Worm (Caenorhabditis elegans) whole organism, young adult: ENCODE data around the gene ect-2.

Experiments
- B0261.1 ChIP-seq: sonication (generic microtip); optimal IDR thresholded peaks from 2 replicates; lab custom pipeline; 2016; ENCODE audit warnings: mild to moderate bottlenecking, missing genetic modification characterization, moderate library complexity, missing compliant biosample characterization
- F37B4.10 ChIP-seq: fragments of 200-800 bp; sonication (Bioruptor generic); IDR thresholded peaks from 2 replicates; pipeline ENCODE4 v1.3.6; 2022; ENCODE audit warnings: missing genetic modification characterization, missing compliant biosample characterization
- F55B11.4 ChIP-seq: sonication (generic microtip); optimal IDR thresholded peaks from 2 replicates; lab custom pipeline; 2016; ENCODE audit warnings: missing compliant biosample characterization, missing genetic modification characterization, borderline replicate concordance; ENCODE audit not compliant: insufficient read depth
- F57A8.1 ChIP-seq: fragments of 200-800 bp; sonication (Bioruptor generic); optimal IDR thresholded peaks from 2 replicates; lab custom pipeline; 2018; ENCODE audit warnings: mild to moderate bottlenecking, missing genetic modification characterization, moderate library complexity, missing compliant biosample characterization
- K11D2.4 ChIP-seq: fragments of 200-800 bp; sonication (Bioruptor generic); IDR thresholded peaks from 2 replicates; pipeline ENCODE4 v1.3.6; 2022; ENCODE audit warnings: missing genetic modification reagents, missing genetic modification characterization, missing compliant biosample characterization
- T07F8.4 ChIP-seq: sonication (generic microtip); optimal IDR thresholded peaks from 2 replicates; lab custom pipeline; 2016; ENCODE audit warnings: mild to moderate bottlenecking, missing genetic modification characterization, moderate library complexity, missing compliant biosample characterization
- Y79H2A.3 ChIP-seq: fragments of 200-800 bp; sonication (Bioruptor generic); conservative IDR thresholded peaks from 2 replicates; pipeline ENCODE4 v1.3.6; 2022; ENCODE audit warnings: missing genetic modification reagents, missing genetic modification characterization, missing compliant biosample characterization
- Y95B8A.8 ChIP-seq: fragments of 200-800 bp; sonication (Bioruptor generic); IDR thresholded peaks from 2 replicates; pipeline ENCODE4 v1.3.6; 2022; ENCODE audit warnings: missing genetic modification reagents, missing genetic modification characterization, missing compliant biosample characterization
- ama-1 ChIP-seq, 3 experiments: fragments of 150-350 bp in 1 of 3; sonication (generic microtip) in 2 of 3; optimal IDR thresholded peaks; 2 replicates each; lab custom pipeline; 2014 to 2018; ENCODE audit warnings: missing biosample characterization in 2 of 3, missing genetic modification characterization in 2 of 3, missing genetic modification reagents in 2 of 3
- aptf-3 ChIP-seq: fragments of 200-800 bp; sonication (Bioruptor generic); IDR thresholded peaks from 2 replicates; pipeline ENCODE4 v1.3.6; 2022; ENCODE audit warnings: missing genetic modification characterization, missing compliant biosample characterization
- attf-3 ChIP-seq: fragments of 200-800 bp; sonication (Bioruptor generic); conservative IDR thresholded peaks from 2 replicates; pipeline ENCODE4 v1.3.6; 2022; ENCODE audit warnings: missing genetic modification reagents, missing genetic modification characterization, missing compliant biosample characterization
- attf-5 ChIP-seq: fragments of 200-800 bp; sonication (Bioruptor generic); optimal IDR thresholded peaks from 2 replicates; lab custom pipeline; 2018; ENCODE audit warnings: mild to moderate bottlenecking, missing genetic modification characterization, missing compliant biosample characterization
- ceh-100 ChIP-seq: fragments of 200-800 bp; sonication (Bioruptor generic); IDR thresholded peaks from 2 replicates; pipeline ENCODE4 v1.3.6; 2022; ENCODE audit warnings: missing genetic modification reagents, missing genetic modification characterization, missing compliant biosample characterization
- ceh-40 ChIP-seq: fragments of 200-800 bp; sonication (Bioruptor generic); IDR thresholded peaks from 2 replicates; pipeline ENCODE4 v1.3.6; 2022; ENCODE audit warnings: missing genetic modification characterization, missing compliant biosample characterization
- die-1 ChIP-seq: sonication (generic microtip); optimal IDR thresholded peaks from 2 replicates; lab custom pipeline; 2016; ENCODE audit warnings: missing genotype, mild to moderate bottlenecking, missing genetic modification characterization, missing compliant biosample characterization
- dpl-1 ChIP-seq: fragments of 150-350 bp; optimal IDR thresholded peaks from 2 replicates; lab custom pipeline; 2014; ENCODE audit warnings: missing biosample characterization, missing genetic modification reagents, missing genetic modification characterization
- ets-4 ChIP-seq: fragments of 200-800 bp; sonication (Bioruptor generic); optimal IDR thresholded peaks from 2 replicates; lab custom pipeline; 2018; ENCODE audit warnings: mild to moderate bottlenecking, missing genetic modification characterization, missing compliant biosample characterization
- hmg-1.2 ChIP-seq: fragments of 200-800 bp; sonication (Bioruptor generic); IDR thresholded peaks from 2 replicates; pipeline ENCODE4 v1.3.6; 2022; ENCODE audit warnings: missing genetic modification reagents, missing genetic modification characterization, missing compliant biosample characterization
- lin-40 ChIP-seq: sonication (generic microtip); optimal IDR thresholded peaks from 2 replicates; lab custom pipeline; 2016; ENCODE audit warnings: missing genetic modification characterization, mild to moderate bottlenecking, missing compliant biosample characterization, missing genotype, missing genetic modification reagents
- lin-54 ChIP-seq: fragments of 200-800 bp; sonication (Bioruptor generic); optimal IDR thresholded peaks from 2 replicates; lab custom pipeline; 2018; ENCODE audit warnings: mild to moderate bottlenecking, missing genetic modification characterization, missing compliant biosample characterization
- lsl-1 ChIP-seq: fragments of 200-800 bp; sonication (Bioruptor generic); optimal IDR thresholded peaks from 2 replicates; lab custom pipeline; 2018; ENCODE audit warnings: mild to moderate bottlenecking, missing genetic modification characterization, moderate library complexity, missing compliant biosample characterization
- madf-10 ChIP-seq: sonication (generic microtip); optimal IDR thresholded peaks from 2 replicates; lab custom pipeline; 2016; ENCODE audit warnings: mild to moderate bottlenecking, missing genetic modification characterization, missing compliant biosample characterization
- mes-4 ChIP-seq: sonication (generic microtip); optimal IDR thresholded peaks from 2 replicates; lab custom pipeline; 2016; ENCODE audit warnings: missing genotype, missing genetic modification characterization, missing compliant biosample characterization
- mxl-1 ChIP-seq: sonication (generic microtip); optimal IDR thresholded peaks from 2 replicates; lab custom pipeline; 2016; ENCODE audit warnings: missing genetic modification characterization, missing compliant biosample characterization
- nfya-2 ChIP-seq: fragments of 200-800 bp; sonication (Bioruptor generic); IDR thresholded peaks from 2 replicates; pipeline ENCODE4 v1.3.6; 2022; ENCODE audit warnings: missing genetic modification reagents, missing genetic modification characterization, missing compliant biosample characterization
- nfyb-1 ChIP-seq: fragments of 200-800 bp; sonication (Bioruptor generic); IDR thresholded peaks from 2 replicates; pipeline ENCODE4 v1.3.6; 2022; ENCODE audit warnings: missing genetic modification reagents, missing genetic modification characterization, missing compliant biosample characterization
- rcor-1 ChIP-seq: fragments of 200-800 bp; sonication (Bioruptor generic); IDR thresholded peaks from 2 replicates; pipeline ENCODE4 v1.3.6; 2022; ENCODE audit warnings: missing genetic modification reagents, missing genetic modification characterization, missing compliant biosample characterization
- rec-8 ChIP-seq, 2 experiments: sonication (generic microtip); optimal IDR thresholded peaks; 2 replicates each; lab custom pipeline; 2016; ENCODE audit warnings: mild to moderate bottlenecking in 2 of 2, missing genetic modification characterization in 2 of 2, missing genetic modification reagents in 2 of 2, missing genotype in 2 of 2, missing biosample characterization in 1 of 2, missing compliant biosample characterization in 1 of 2, moderate library complexity in 1 of 2
- repo-1 ChIP-seq: sonication (generic microtip); optimal IDR thresholded peaks from 2 replicates; lab custom pipeline; 2017; ENCODE audit warnings: mild to moderate bottlenecking, missing genetic modification characterization, missing compliant biosample characterization
- rpc-1 ChIP-seq, 2 experiments: fragments of 150-350 bp in 1 of 2; sonication (generic microtip) in 1 of 2; optimal IDR thresholded peaks; 2 replicates each; lab custom pipeline; 2014 to 2018; ENCODE audit warnings: missing biosample characterization in 1 of 2, missing genetic modification characterization in 1 of 2, missing genetic modification reagents in 1 of 2, missing genotype in 1 of 2
- sdz-38 ChIP-seq: sonication (generic microtip); optimal IDR thresholded peaks from 2 replicates; lab custom pipeline; 2016; ENCODE audit warnings: missing genotype, missing genetic modification characterization, missing compliant biosample characterization
- snpc-1.1 ChIP-seq: sonication (generic microtip); optimal IDR thresholded peaks from 2 replicates; lab custom pipeline; 2017; ENCODE audit warnings: missing genetic modification characterization, mild to moderate bottlenecking, missing compliant biosample characterization, antibody characterized with exemption, moderate library complexity, missing genotype, missing genetic modification reagents; ENCODE audit not compliant: insufficient read depth
- snpc-3.4 ChIP-seq: sonication (generic microtip); optimal IDR thresholded peaks from 2 replicates; lab custom pipeline; 2017; ENCODE audit warnings: missing genetic modification characterization, mild to moderate bottlenecking, missing compliant biosample characterization, antibody characterized with exemption, moderate library complexity, missing genotype, missing genetic modification reagents
- snpc-4 ChIP-seq, 5 experiments: fragments of 150-350 bp in 1 of 5; sonication (generic microtip) in 4 of 5; optimal IDR thresholded peaks; 2 replicates each; lab custom pipeline; 2014 to 2018; ENCODE audit warnings: missing genetic modification characterization in 5 of 5, missing biosample characterization in 3 of 5, antibody characterized with exemption in 2 of 5, mild to moderate bottlenecking in 2 of 5, missing compliant biosample characterization in 2 of 5, missing genotype in 2 of 5, moderate library complexity in 2 of 5, missing genetic modification reagents in 1 of 5
- unc-130 ChIP-seq: sonication (generic microtip); optimal IDR thresholded peaks from 2 replicates; lab custom pipeline; 2016; ENCODE audit warnings: missing genetic modification reagents, missing genetic modification characterization, missing compliant biosample characterization
- xnd-1 ChIP-seq: sonication (generic microtip); optimal IDR thresholded peaks from 2 replicates; lab custom pipeline; 2016; ENCODE audit warnings: missing genotype, missing genetic modification reagents, missing genetic modification characterization, missing compliant biosample characterization
- zfh-2 ChIP-seq: fragments of 200-800 bp; sonication (Bioruptor generic); conservative IDR thresholded peaks from 2 replicates; pipeline ENCODE4 v1.3.6; 2022; ENCODE audit warnings: missing genetic modification reagents, missing genetic modification characterization, missing compliant biosample characterization
- zim-3 ChIP-seq: sonication (generic microtip); optimal IDR thresholded peaks from 2 replicates; lab custom pipeline; 2017; ENCODE audit warnings: mild to moderate bottlenecking, missing genetic modification characterization, moderate library complexity, missing compliant biosample characterization
- ztf-18 ChIP-seq: sonication (generic microtip); optimal IDR thresholded peaks from 2 replicates; lab custom pipeline; 2016; ENCODE audit warnings: missing genotype, mild to moderate bottlenecking, missing genetic modification characterization, missing compliant biosample characterization
- ztf-26 ChIP-seq: sonication (generic microtip); optimal IDR thresholded peaks from 2 replicates; lab custom pipeline; 2017; ENCODE audit warnings: missing genetic modification characterization, missing compliant biosample characterization
- ztf-3 ChIP-seq: fragments of 200-800 bp; sonication (Bioruptor generic); optimal IDR thresholded peaks from 2 replicates; lab custom pipeline; 2018; ENCODE audit warnings: mild to moderate bottlenecking, missing genetic modification characterization, missing compliant biosample characterization
- ztf-6 ChIP-seq: fragments of 200-800 bp; sonication (Bioruptor generic); IDR thresholded peaks from 2 replicates; pipeline ENCODE4 v1.3.6; 2022; ENCODE audit warnings: missing genetic modification reagents, missing genetic modification characterization, missing compliant biosample characterization

The ect-2 gene

ce11 chrII:10783201-10783962, at the start of gene ect-2 (continued):
- TF ChIP-seq K11D2.4 (no peak), ztf-18 (tag; lab: Kevin White, UChicago) (no peak), repo-1 (no peak), F57A8.1 (GFP tag; lab: Kevin White, UChicago) (no peak), aptf-3 (GFP tag; lab: Robert Waterston, UW) (no peak), zfh-2 (GFP tag; lab: Robert Waterston, UW) (no peak), nfya-2 (GFP tag; lab: Robert Waterston, UW) (no peak), hmg-1.2 (GFP tag; lab: Robert Waterston, UW) (no peak)

- no peak for TF ChIP-seq die-1 (tag; lab: Kevin White, UChicago)
- TF ChIP-seq zfh-2 (GFP tag; lab: Robert Waterston, UW): peak; percentile 54
These were observed 45.8 kb upstream of the ect-2 start for ce11 chrII:10829572-10829971.

- TF ChIP-seq T07F8.4 (tag; lab: Kevin White, UChicago) (no peak), xnd-1 (no peak), ztf-6 (GFP tag; lab: Robert Waterston, UW) (no peak), lin-54 (GFP tag; lab: Kevin White, UChicago) (no peak), F55B11.4 (no peak), rcor-1 (no peak), madf-10 (tag; lab: Kevin White, UChicago) (no peak), snpc-1.1 (tag; lab: Kevin White, UChicago) (no peak), zim-3 (tag; lab: Kevin White, UChicago) (no peak), B0261.1 (no peak), unc-130 (GFP tag; lab: Kevin White, UChicago) (no peak), mxl-1 (tag; lab: Kevin White, UChicago) (no peak), Y79H2A.3 (GFP tag; lab: Robert Waterston, UW) (no peak), ceh-100 (no peak), nfya-2 (GFP tag; lab: Robert Waterston, UW) (no peak), rpc-1 (optimal IDR thresholded peaks at IDR 0.05; lab: Kevin White, UChicago) (no peak), rpc-1 (tag; optimal IDR thresholded peaks at IDR 0.05; lab: Kevin White, UChicago) (no peak), nfyb-1 (GFP tag; lab: Robert Waterston, UW) (no peak), lin-40 (tag; lab: Kevin White, UChicago) (no peak), Y95B8A.8 (GFP tag; lab: Robert Waterston, UW) (no peak)
These were observed 45.3 kb upstream of the ect-2 start, which contains the start of gene VM106R.1 for ce11 chrII:10829081-10829480. Gene VM106R.1, minus strand, starts transcription at chrII:10829181.

ce11 chrII:10824046-10824445, 40.3 kb upstream of the ect-2 start, which contains the start of the genes R06F6.12 and mix-1:
Gene R06F6.12, minus strand, starts transcription at chrII:10824081.
Gene mix-1, plus strand, starts transcription at chrII:10824246.
- no peak for TF ChIP-seq ceh-100
- TF ChIP-seq ets-4: no peak
- TF ChIP-seq ztf-3 (GFP tag; lab: Kevin White, UChicago): no peak
- TF ChIP-seq mes-4 (tag; lab: Kevin White, UChicago): no peak
- peak; percentile 62 for TF ChIP-seq lsl-1
- TF ChIP-seq rec-8 (tag; optimal IDR thresholded peaks at IDR 0.05; lab: Kevin White, UChicago): peak in 1 of 2 experiments; percentile 12
- no peak for TF ChIP-seq ztf-26 (tag; lab: Kevin White, UChicago)
- no peak for TF ChIP-seq ama-1 (optimal IDR thresholded peaks at IDR 0.05; lab: Kevin White, UChicago)
- TF ChIP-seq ama-1 (GFP tag; optimal IDR thresholded peaks at IDR 0.05; lab: Kevin White, UChicago): no peak
- peak; percentile 81 for TF ChIP-seq dpl-1 (GFP tag; lab: Kevin White, UChicago)
- no peak for TF ChIP-seq K11D2.4
- TF ChIP-seq sdz-38 (tag; lab: Kevin White, UChicago): no peak
- peak; percentile 33; the same call in 1 of the 2 replicates for TF ChIP-seq attf-3
- no peak for TF ChIP-seq F37B4.10
- no peak for TF ChIP-seq snpc-4 (GFP tag; optimal IDR thresholded peaks at IDR 0.05; lab: Kevin White, UChicago)
- peak in 3 of 4 experiments; percentile 3 to 22 (median 16) for TF ChIP-seq snpc-4 (tag; optimal IDR thresholded peaks at IDR 0.05; lab: Kevin White, UChicago)
- no peak for TF ChIP-seq ceh-40 (GFP tag; lab: Robert Waterston, UW)
- peak; percentile 62 for TF ChIP-seq snpc-3.4
- TF ChIP-seq attf-5 (GFP tag; lab: Kevin White, UChicago): peak; percentile 58
